Fruit fly (Drosophila melanogaster) whole organism, embryonic: ENCODE measurements around the gene CG9676.
A peak's percentile ranks its signal among the peaks of the same experiment; 100 is the strongest.

Experiments
- Abd-B ChIP-seq: fragments of 200-800 bp; sonication (Bioruptor generic); optimal IDR thresholded peaks from 2 replicates; lab custom pipeline; 2018; ENCODE audit warnings: missing biosample characterization, mild to moderate bottlenecking, missing genetic modification characterization, moderate library complexity
- Atf3 ChIP-seq: fragments of 200-800 bp; sonication (Bioruptor generic); optimal IDR thresholded peaks from 3 replicates; lab custom pipeline; 2016; ENCODE audit warnings: missing biosample characterization, missing genetic modification characterization
- B-H1 ChIP-seq: fragments of 200-800 bp; sonication (Bioruptor generic); IDR thresholded peaks from 3 replicates; pipeline ENCODE4 v1.3.6; 2022; ENCODE audit warnings: missing biosample characterization, missing genetic modification characterization
- CG1024 ChIP-seq: fragments of 200-800 bp; sonication (Bioruptor generic); IDR thresholded peaks from 2 replicates; pipeline ENCODE4 v1.3.6; 2022; ENCODE audit warnings: missing biosample characterization, missing genetic modification characterization
- CG11247 ChIP-seq: fragments of 200-800 bp; sonication (Bioruptor generic); IDR thresholded peaks from 2 replicates; pipeline ENCODE4 v1.3.6; 2022; ENCODE audit warnings: missing biosample characterization, missing genetic modification characterization
- CG12219 ChIP-seq: fragments of 200-800 bp; sonication (Bioruptor generic); optimal IDR thresholded peaks from 3 replicates; lab custom pipeline; 2018; ENCODE audit warnings: missing biosample characterization, mild to moderate bottlenecking, missing genetic modification characterization
- CG12942 ChIP-seq: fragments of 200-800 bp; sonication (Bioruptor generic); optimal IDR thresholded peaks from 3 replicates; lab custom pipeline; 2016; ENCODE audit warnings: missing biosample characterization, missing genetic modification characterization
- CG14014 ChIP-seq: fragments of 200-800 bp; sonication (Bioruptor generic); IDR thresholded peaks from 2 replicates; pipeline ENCODE4 v1.3.6; 2022; ENCODE audit warnings: missing biosample characterization, missing genetic modification characterization
- CG14667 ChIP-seq: fragments of 200-800 bp; sonication (Bioruptor generic); IDR thresholded peaks from 2 replicates; pipeline ENCODE4 v1.3.6; 2022; ENCODE audit warnings: missing biosample characterization, missing genetic modification characterization
- CG15514 ChIP-seq: fragments of 200-800 bp; sonication (Bioruptor generic); optimal IDR thresholded peaks from 3 replicates; lab custom pipeline; 2017; ENCODE audit warnings: missing biosample characterization, missing genetic modification characterization, mild to moderate bottlenecking, moderate library complexity, missing genetic modification reagents
- CG15696 ChIP-seq: fragments of 200-800 bp; sonication (Bioruptor generic); optimal IDR thresholded peaks from 2 replicates; lab custom pipeline; 2019; ENCODE audit warnings: missing biosample characterization, mild to moderate bottlenecking, missing genetic modification characterization, moderate library complexity
- CG2116 ChIP-seq: fragments of 200-800 bp; sonication (Bioruptor generic); optimal IDR thresholded peaks from 3 replicates; lab custom pipeline; 2018; ENCODE audit warnings: missing biosample characterization, mild to moderate bottlenecking, missing genetic modification characterization
- CG2202 ChIP-seq: fragments of 200-800 bp; sonication (Bioruptor generic); optimal IDR thresholded peaks from 2 replicates; lab custom pipeline; 2018; ENCODE audit warnings: missing biosample characterization, mild to moderate bottlenecking, missing genetic modification characterization
- CG34422 ChIP-seq: fragments of 200-800 bp; sonication (Bioruptor generic); IDR thresholded peaks from 3 replicates; pipeline ENCODE4 v1.3.6; 2022; ENCODE audit warnings: missing biosample characterization, missing genetic modification characterization
- CG6765 ChIP-seq: fragments of 200-800 bp; sonication (Bioruptor generic); optimal IDR thresholded peaks from 3 replicates; lab custom pipeline; 2017; ENCODE audit warnings: missing biosample characterization, mild to moderate bottlenecking, missing genetic modification characterization
- CG7271 ChIP-seq: fragments of 200-800 bp; sonication (Bioruptor generic); optimal IDR thresholded peaks from 2 replicates; lab custom pipeline; 2018; ENCODE audit warnings: missing biosample characterization, mild to moderate bottlenecking, missing genetic modification characterization, moderate library complexity
- CG7372 ChIP-seq: fragments of 200-800 bp; sonication (Bioruptor generic); IDR thresholded peaks from 2 replicates; pipeline ENCODE4 v1.3.6; 2022; ENCODE audit warnings: missing biosample characterization, missing genetic modification characterization
- CG7556 ChIP-seq: fragments of 200-800 bp; sonication (Bioruptor generic); optimal IDR thresholded peaks from 2 replicates; lab custom pipeline; 2017; ENCODE audit warnings: missing biosample characterization, mild to moderate bottlenecking, missing genetic modification characterization
- CG8290 ChIP-seq, 3 experiments: fragments of 200-800 bp; sonication (Bioruptor generic); optimal IDR thresholded peaks; 2 replicates each; lab custom pipeline; 2016 to 2019; ENCODE audit warnings: missing biosample characterization in 3 of 3, missing genetic modification characterization in 3 of 3, mild to moderate bottlenecking in 2 of 3, moderate library complexity in 1 of 3
- CG9609 ChIP-seq: fragments of 200-800 bp; sonication (Bioruptor generic); optimal IDR thresholded peaks from 3 replicates; lab custom pipeline; 2016; ENCODE audit warnings: missing biosample characterization, missing genetic modification characterization
- CG9817 ChIP-seq: fragments of 200-800 bp; sonication (Bioruptor generic); optimal IDR thresholded peaks from 2 replicates; lab custom pipeline; 2018; ENCODE audit warnings: missing biosample characterization, mild to moderate bottlenecking, missing genetic modification characterization, moderate library complexity
- Hand ChIP-seq: fragments of 200-800 bp; sonication (Bioruptor generic); optimal IDR thresholded peaks from 2 replicates; lab custom pipeline; 2017; ENCODE audit warnings: mild to moderate bottlenecking, missing biosample characterization, missing genetic modification reagents, missing genetic modification characterization
- Hr78 ChIP-seq, 2 experiments: fragments of 200-800 bp in 1 of 2; fragments of >200 bp in 1 of 2; sonication (Bioruptor generic) in 1 of 2; optimal IDR thresholded peaks; 2 replicates each; lab custom pipeline; 2017 to 2019; ENCODE audit warnings: missing biosample characterization in 2 of 2, missing genetic modification characterization in 2 of 2, mild to moderate bottlenecking in 1 of 2, moderate library complexity in 1 of 2
- MBD-R2 ChIP-seq: fragments of 200-800 bp; sonication (Bioruptor generic); IDR thresholded peaks from 2 replicates; pipeline ENCODE4 v1.3.6; 2022; ENCODE audit warnings: missing biosample characterization, missing genetic modification characterization
- Myb ChIP-seq: fragments of 200-800 bp; sonication (Bioruptor generic); optimal IDR thresholded peaks from 2 replicates; lab custom pipeline; 2016; ENCODE audit warnings: missing biosample characterization, missing genetic modification characterization
- Poxn ChIP-seq: fragments of 200-800 bp; sonication (Bioruptor generic); IDR thresholded peaks from 2 replicates; pipeline ENCODE4 v1.3.6; 2022; ENCODE audit warnings: missing biosample characterization, missing genetic modification characterization
- Taf1 ChIP-seq: fragments of 200-800 bp; sonication (Bioruptor generic); IDR thresholded peaks from 2 replicates; pipeline ENCODE4 v1.3.6; 2022; ENCODE audit warnings: missing biosample characterization, missing genetic modification characterization
- abd-A ChIP-seq: fragments of 200-800 bp; sonication (Bioruptor generic); optimal IDR thresholded peaks from 3 replicates; lab custom pipeline; 2019; ENCODE audit warnings: missing biosample characterization, mild to moderate bottlenecking, missing genetic modification characterization, moderate library complexity
- ase ChIP-seq: fragments of 200-800 bp; sonication (Bioruptor generic); IDR thresholded peaks from 3 replicates; pipeline ENCODE4 v1.3.6; 2022; ENCODE audit warnings: missing biosample characterization, missing genetic modification characterization
- bsh ChIP-seq, 2 experiments: fragments of 200-800 bp; sonication (Bioruptor generic); optimal IDR thresholded peaks; 2 replicates each; lab custom pipeline; 2017 to 2018; ENCODE audit warnings: mild to moderate bottlenecking in 2 of 2, missing biosample characterization in 2 of 2, missing genetic modification characterization in 2 of 2, moderate library complexity in 1 of 2
- cato ChIP-seq: fragments of 200-800 bp; sonication (Bioruptor generic); optimal IDR thresholded peaks from 2 replicates; lab custom pipeline; 2016; ENCODE audit warnings: missing biosample characterization, missing genetic modification characterization, borderline replicate concordance
- chn ChIP-seq: fragments of 200-800 bp; sonication (Bioruptor generic); optimal IDR thresholded peaks from 2 replicates; lab custom pipeline; 2016; ENCODE audit warnings: missing biosample characterization, missing genetic modification characterization
- cwo ChIP-seq: fragments of 200-800 bp; sonication (Bioruptor generic); optimal IDR thresholded peaks from 3 replicates; lab custom pipeline; 2017; ENCODE audit warnings: missing biosample characterization, missing genetic modification characterization, mild to moderate bottlenecking, moderate library complexity, missing genetic modification reagents
- dati ChIP-seq: fragments of 200-800 bp; sonication (Bioruptor generic); IDR thresholded peaks from 2 replicates; pipeline ENCODE4 v1.3.6; 2022; ENCODE audit warnings: missing biosample characterization, missing genetic modification characterization
- ewg ChIP-seq: fragments of 200-800 bp; sonication (Bioruptor generic); optimal IDR thresholded peaks from 3 replicates; lab custom pipeline; 2017; ENCODE audit warnings: mild to moderate bottlenecking, missing biosample characterization, missing genetic modification reagents, missing genetic modification characterization
- gem ChIP-seq: fragments of 200-800 bp; sonication (Bioruptor generic); optimal IDR thresholded peaks from 2 replicates; lab custom pipeline; 2019; ENCODE audit warnings: missing biosample characterization, mild to moderate bottlenecking, missing genetic modification characterization, moderate library complexity
- gsb ChIP-seq: fragments of 200-800 bp; sonication (Bioruptor generic); IDR thresholded peaks from 2 replicates; pipeline ENCODE4 v1.3.6; 2022; ENCODE audit warnings: missing biosample characterization, missing genetic modification characterization
- gsb-n ChIP-seq: fragments of 200-800 bp; sonication (Bioruptor generic); optimal IDR thresholded peaks from 3 replicates; lab custom pipeline; 2018; ENCODE audit warnings: missing biosample characterization, mild to moderate bottlenecking, missing genetic modification characterization
- hkb ChIP-seq, 2 experiments: fragments of 200-800 bp in 1 of 2; fragments of >200 bp in 1 of 2; sonication (Bioruptor generic) in 1 of 2; IDR thresholded peaks in 1 of 2; optimal IDR thresholded peaks in 1 of 2; 2 replicates each; pipeline versions ENCODE4 v1.3.6 to Lab custom; 2017 to 2022; ENCODE audit warnings: missing biosample characterization in 1 of 2, missing genetic modification characterization in 1 of 2
- klu ChIP-seq: fragments of 200-800 bp; sonication (Bioruptor generic); IDR thresholded peaks from 2 replicates; pipeline ENCODE4 v1.3.6; 2022; ENCODE audit warnings: missing biosample characterization, missing genetic modification characterization
- lov ChIP-seq, 2 experiments: fragments of 200-800 bp in 1 of 2; fragments of >200 bp in 1 of 2; sonication (Bioruptor generic) in 1 of 2; IDR thresholded peaks in 1 of 2; optimal IDR thresholded peaks in 1 of 2; 2 replicates in 1 of 2; 3 replicates in 1 of 2; pipeline versions ENCODE4 v1.3.6 to Lab custom; 2017 to 2022; ENCODE audit warnings: missing biosample characterization in 1 of 2, missing genetic modification characterization in 1 of 2
- nom ChIP-seq: fragments of 200-800 bp; sonication (Bioruptor generic); optimal IDR thresholded peaks from 2 replicates; lab custom pipeline; 2017; ENCODE audit warnings: missing biosample characterization, missing genetic modification characterization, mild to moderate bottlenecking, moderate library complexity, missing genetic modification reagents
- psq ChIP-seq: fragments of 200-800 bp; sonication (Bioruptor generic); optimal IDR thresholded peaks from 2 replicates; lab custom pipeline; 2017; ENCODE audit warnings: missing biosample characterization, missing genetic modification characterization
- sqz ChIP-seq: fragments of 200-800 bp; sonication (Bioruptor generic); optimal IDR thresholded peaks from 3 replicates; lab custom pipeline; 2018; ENCODE audit warnings: missing biosample characterization, mild to moderate bottlenecking, missing genetic modification characterization
- toy ChIP-seq: fragments of 200-800 bp; sonication (Bioruptor generic); IDR thresholded peaks from 2 replicates; pipeline ENCODE4 v1.3.6; 2022; ENCODE audit warnings: missing biosample characterization, missing genetic modification characterization
- tup ChIP-seq: fragments of 200-800 bp; sonication (Bioruptor generic); optimal IDR thresholded peaks from 2 replicates; lab custom pipeline; 2016; ENCODE audit warnings: missing biosample characterization, mild to moderate bottlenecking, missing genetic modification characterization, moderate library complexity
- vvl ChIP-seq: fragments of 200-800 bp; sonication (Bioruptor generic); IDR thresholded peaks from 2 replicates; pipeline ENCODE4 v1.3.6; 2022; ENCODE audit warnings: missing biosample characterization, missing genetic modification characterization
- z ChIP-seq: fragments of 200-800 bp; sonication (Bioruptor generic); IDR thresholded peaks from 3 replicates; pipeline ENCODE4 v1.3.6; 2022; ENCODE audit warnings: missing biosample characterization, missing genetic modification characterization

The CG9676 gene

dm6 chrX:16691440-16691839 lies 8.5 kb downstream of the CG9676 start (continued):
- TF ChIP-seq Abd-B (GFP tag; lab: Kevin White, UChicago) (peak; percentile 76), CG9609 (GFP tag; lab: Kevin White, UChicago) (peak; percentile 82), Myb (GFP tag; lab: Kevin White, UChicago) (peak; percentile 64), Taf1 (0 out of 2 replicates have a peak, but pooled peaks have one; percentile 33), CG1024 (peak; percentile 87), tup (GFP tag; lab: Kevin White, UChicago) (peak; percentile 79), CG9817 (peak; percentile 71), gsb (GFP tag; lab: Robert Waterston, UW) (peak; percentile 61; the same call in 1 of the 2 replicates), Hand (no peak), dati (GFP tag; lab: Robert Waterston, UW) (peak; percentile 83), bsh (GFP tag; optimal IDR thresholded peaks at IDR 0.05; lab: Kevin White, UChicago) (peak; percentile 40 to 95), cato (GFP tag; lab: Kevin White, UChicago) (peak; percentile 68), CG8290 (GFP tag; optimal IDR thresholded peaks at IDR 0.05; lab: Kevin White, UChicago) (peak; percentile 65), CG8290 (tag; optimal IDR thresholded peaks at IDR 0.05; lab: Kevin White, UChicago) (peak in 1 of 2 experiments; percentile 88), CG15514 (GFP tag; lab: Kevin White, UChicago) (peak; percentile 56), Atf3 (GFP tag; lab: Kevin White, UChicago) (peak; percentile 82), CG2116 (GFP tag; lab: Kevin White, UChicago) (peak; percentile 42), Poxn (GFP tag; lab: Robert Waterston, UW) (no peak), MBD-R2 (GFP tag; lab: Robert Waterston, UW) (peak; percentile 36; the same call in 1 of the 2 replicates), CG14014 (GFP tag; lab: Robert Waterston, UW) (peak; percentile 86), CG2202 (tag; lab: Kevin White, UChicago) (peak; percentile 78), CG14667 (GFP tag; lab: Robert Waterston, UW) (peak; percentile 84), hkb (optimal IDR thresholded peaks at IDR 0.05; lab: Kevin White, UChicago) (no peak), hkb (GFP tag; IDR thresholded peaks at IDR 0.05; lab: Robert Waterston, UW) (peak; percentile 91), CG12942 (GFP tag; lab: Kevin White, UChicago) (peak; percentile 83), sqz (peak; percentile 56), gem (tag; lab: Kevin White, UChicago) (peak; percentile 88), CG34422 (GFP tag; lab: Robert Waterston, UW) (peak; percentile 83; the same call in 2 of the 3 replicates), CG7372 (GFP tag; lab: Robert Waterston, UW) (peak; percentile 74; the same call in 1 of the 2 replicates), nom (GFP tag; lab: Kevin White, UChicago) (no peak), CG7271 (tag; lab: Kevin White, UChicago) (peak; percentile 33), vvl (GFP tag; lab: Robert Waterston, UW) (peak; percentile 91), ewg (GFP tag; lab: Kevin White, UChicago) (peak; percentile 81), B-H1 (GFP tag; lab: Robert Waterston, UW) (peak; percentile 83), psq (GFP tag; lab: Kevin White, UChicago) (peak; percentile 61), lov (optimal IDR thresholded peaks at IDR 0.05; lab: Kevin White, UChicago) (no peak), lov (GFP tag; IDR thresholded peaks at IDR 0.05; lab: Robert Waterston, UW) (peak; percentile 92), Hr78 (GFP tag; optimal IDR thresholded peaks at IDR 0.05; lab: Kevin White, UChicago) (peak in 1 of 2 experiments; percentile 65), CG15696 (tag; lab: Kevin White, UChicago) (peak; percentile 50), gsb-n (tag; lab: Kevin White, UChicago) (peak; percentile 90), abd-A (tag; lab: Kevin White, UChicago) (peak; percentile 22), ase (GFP tag; lab: Robert Waterston, UW) (peak; percentile 79; the same call in 2 of the 3 replicates), klu (GFP tag; lab: Robert Waterston, UW) (peak; percentile 72; the same call in 1 of the 2 replicates), CG11247 (peak; percentile 76), cwo (peak; percentile 55), CG7556 (GFP tag; lab: Kevin White, UChicago) (peak; percentile 64), z (peak; percentile 69; the same call in 2 of the 3 replicates), toy (GFP tag; lab: Robert Waterston, UW) (0 out of 2 replicates have a peak, but pooled peaks have one; percentile 36), chn (GFP tag; lab: Kevin White, UChicago) (peak; percentile 86), CG12219 (GFP tag; lab: Kevin White, UChicago) (peak; percentile 86), CG6765 (GFP tag; lab: Kevin White, UChicago) (no peak)
